Fruit fly (Drosophila melanogaster) whole organism, embryonic: ENCODE results near the gene Naxd.
A peak's percentile ranks its signal among the peaks of the same experiment; 100 is the strongest.

Source experiments
- ATbp ChIP-seq: fragments of 200-800 bp; sonication (Bioruptor generic); optimal IDR thresholded peaks from 2 replicates; lab custom pipeline; 2017; ENCODE audit warnings: missing biosample characterization, mild to moderate bottlenecking, missing genetic modification characterization, missing genetic modification reagents
- CG10462 ChIP-seq: fragments of 200-800 bp; sonication (Bioruptor generic); optimal IDR thresholded peaks from 2 replicates; lab custom pipeline; 2016; ENCODE audit warnings: missing biosample characterization, missing genetic modification characterization
- CG13424 ChIP-seq: fragments of 200-800 bp; sonication (Bioruptor generic); optimal IDR thresholded peaks from 2 replicates; lab custom pipeline; 2019; ENCODE audit warnings: missing biosample characterization, mild to moderate bottlenecking, missing genetic modification characterization, moderate library complexity
- CG15514 ChIP-seq: fragments of 200-800 bp; sonication (Bioruptor generic); optimal IDR thresholded peaks from 3 replicates; lab custom pipeline; 2017; ENCODE audit warnings: missing biosample characterization, missing genetic modification characterization, mild to moderate bottlenecking, moderate library complexity, missing genetic modification reagents
- CG1792 ChIP-seq: fragments of 200-800 bp; sonication (Bioruptor generic); optimal IDR thresholded peaks from 2 replicates; lab custom pipeline; 2016; ENCODE audit warnings: missing biosample characterization, missing genetic modification characterization
- CG2129 ChIP-seq: fragments of 200-800 bp; sonication (Bioruptor generic); IDR thresholded peaks from 2 replicates; pipeline ENCODE4 v1.3.6; 2022; ENCODE audit warnings: missing biosample characterization, missing genetic modification characterization; ENCODE audit not compliant: partially characterized antibody
- CG2678 ChIP-seq: fragments of 200-800 bp; sonication (Bioruptor generic); optimal IDR thresholded peaks from 3 replicates; lab custom pipeline; 2019; ENCODE audit warnings: missing biosample characterization, mild to moderate bottlenecking, missing genetic modification characterization, moderate library complexity
- CG30403 ChIP-seq: fragments of 200-800 bp; sonication (Bioruptor generic); optimal IDR thresholded peaks from 3 replicates; lab custom pipeline; 2016; ENCODE audit warnings: missing biosample characterization, missing genetic modification characterization
- CG3163 ChIP-seq: fragments of 200-800 bp; sonication (Bioruptor generic); optimal IDR thresholded peaks from 3 replicates; lab custom pipeline; 2016; ENCODE audit warnings: missing biosample characterization, missing genetic modification characterization
- CG3847 ChIP-seq: fragments of 200-800 bp; sonication (Bioruptor generic); IDR thresholded peaks from 2 replicates; pipeline ENCODE4 v1.3.6; 2022; ENCODE audit warnings: missing biosample characterization, missing genetic modification characterization
- CG42726 ChIP-seq: fragments of 200-800 bp; sonication (Bioruptor generic); IDR thresholded peaks from 2 replicates; pipeline ENCODE4 v1.3.6; 2022; ENCODE audit warnings: missing biosample characterization, missing genetic modification characterization; ENCODE audit not compliant: partially characterized antibody
- CG7745 ChIP-seq: fragments of 200-800 bp; sonication (Bioruptor generic); optimal IDR thresholded peaks from 2 replicates; lab custom pipeline; 2018; ENCODE audit warnings: missing biosample characterization, mild to moderate bottlenecking, missing genetic modification characterization, moderate library complexity
- CG8388 ChIP-seq: fragments of 200-800 bp; sonication (Bioruptor generic); optimal IDR thresholded peaks from 2 replicates; lab custom pipeline; 2019; ENCODE audit warnings: missing biosample characterization, mild to moderate bottlenecking, missing genetic modification characterization, moderate library complexity
- CG8478 ChIP-seq: fragments of >200 bp; optimal IDR thresholded peaks from 2 replicates; lab custom pipeline; 2018
- CG8924 ChIP-seq: fragments of 200-800 bp; optimal IDR thresholded peaks from 3 replicates; lab custom pipeline; 2019; ENCODE audit warnings: missing biosample characterization, mild to moderate bottlenecking, missing genetic modification characterization, moderate library complexity
- CG8944 ChIP-seq: fragments of 200-800 bp; sonication (Bioruptor generic); optimal IDR thresholded peaks from 3 replicates; lab custom pipeline; 2016; ENCODE audit warnings: missing biosample characterization, missing genetic modification characterization
- Camta ChIP-seq: fragments of 200-800 bp; sonication (Bioruptor generic); optimal IDR thresholded peaks from 2 replicates; lab custom pipeline; 2016; ENCODE audit warnings: missing biosample characterization, missing genetic modification characterization
- CoRest ChIP-seq: fragments of 200-800 bp; sonication (Bioruptor generic); optimal IDR thresholded peaks from 3 replicates; lab custom pipeline; 2018; ENCODE audit warnings: missing biosample characterization, mild to moderate bottlenecking, missing genetic modification characterization, moderate library complexity
- Dll ChIP-seq: fragments of 200-800 bp; sonication (Bioruptor generic); IDR thresholded peaks from 4 replicates; pipeline ENCODE4 v1.3.6; 2022; ENCODE audit warnings: missing biosample characterization, missing genetic modification characterization; ENCODE audit not compliant: partially characterized antibody
- HLH3B ChIP-seq: fragments of 200-800 bp; sonication (Bioruptor generic); IDR thresholded peaks from 2 replicates; pipeline ENCODE4 v1.3.6; 2022; ENCODE audit warnings: missing biosample characterization, missing genetic modification characterization
- Hey ChIP-seq: fragments of 200-800 bp; sonication (Bioruptor generic); optimal IDR thresholded peaks from 3 replicates; lab custom pipeline; 2018; ENCODE audit warnings: missing biosample characterization, mild to moderate bottlenecking, missing genetic modification characterization
- Hmr ChIP-seq: fragments of 200-800 bp; sonication (Bioruptor generic); optimal IDR thresholded peaks from 3 replicates; lab custom pipeline; 2017; ENCODE audit warnings: mild to moderate bottlenecking, missing biosample characterization, missing genetic modification reagents, missing genetic modification characterization
- Jarid2 ChIP-seq: fragments of 200-800 bp; sonication (Bioruptor generic); optimal IDR thresholded peaks from 3 replicates; lab custom pipeline; 2017; ENCODE audit warnings: mild to moderate bottlenecking, missing biosample characterization, missing genetic modification reagents, missing genetic modification characterization
- Lim3 ChIP-seq: fragments of 200-800 bp; sonication (Bioruptor generic); IDR thresholded peaks from 2 replicates; pipeline ENCODE4 v1.3.6; 2022; ENCODE audit warnings: missing biosample characterization, missing genetic modification characterization
- Neu2 ChIP-seq: fragments of 200-800 bp; sonication (Bioruptor generic); optimal IDR thresholded peaks from 3 replicates; lab custom pipeline; 2016; ENCODE audit warnings: missing biosample characterization, missing genetic modification characterization, borderline replicate concordance
- Oli ChIP-seq: fragments of 200-800 bp; sonication (Bioruptor generic); optimal IDR thresholded peaks from 2 replicates; lab custom pipeline; 2018; ENCODE audit warnings: missing biosample characterization, mild to moderate bottlenecking, missing genetic modification characterization, moderate library complexity
- Spps ChIP-seq: fragments of 200-800 bp; sonication (Bioruptor generic); optimal IDR thresholded peaks from 2 replicates; lab custom pipeline; 2018; ENCODE audit warnings: missing biosample characterization, mild to moderate bottlenecking, missing genetic modification characterization
- bcd ChIP-seq: fragments of 200-800 bp; sonication (Bioruptor generic); optimal IDR thresholded peaks from 2 replicates; lab custom pipeline; 2017; ENCODE audit warnings: missing biosample characterization, mild to moderate bottlenecking, missing genetic modification characterization
- bowl ChIP-seq: fragments of 200-800 bp; sonication (Bioruptor generic); IDR thresholded peaks from 2 replicates; pipeline ENCODE4 v1.3.6; 2022; ENCODE audit warnings: missing biosample characterization, missing genetic modification characterization
- cas ChIP-seq: fragments of 200-800 bp; sonication (Bioruptor generic); IDR thresholded peaks from 2 replicates; pipeline ENCODE4 v1.3.6; 2022; ENCODE audit warnings: missing biosample characterization, missing genetic modification characterization
- caup ChIP-seq: fragments of 200-800 bp; sonication (Bioruptor generic); optimal IDR thresholded peaks from 3 replicates; lab custom pipeline; 2017; ENCODE audit warnings: missing biosample characterization, mild to moderate bottlenecking, missing genetic modification characterization, moderate library complexity; ENCODE audit not compliant: severe bottlenecking
- ftz-f1 ChIP-seq: fragments of 200-800 bp; sonication (Bioruptor generic); optimal IDR thresholded peaks from 2 replicates; lab custom pipeline; 2016; ENCODE audit warnings: missing biosample characterization, missing genetic modification characterization
- jigr1 ChIP-seq: fragments of 200-800 bp; sonication (Bioruptor generic); IDR thresholded peaks from 3 replicates; pipeline ENCODE4 v1.3.6; 2022; ENCODE audit warnings: missing biosample characterization, missing genetic modification characterization
- klu ChIP-seq: fragments of 200-800 bp; sonication (Bioruptor generic); IDR thresholded peaks from 2 replicates; pipeline ENCODE4 v1.3.6; 2022; ENCODE audit warnings: missing biosample characterization, missing genetic modification characterization
- kni ChIP-seq: fragments of 200-800 bp; sonication (Bioruptor generic); optimal IDR thresholded peaks from 3 replicates; lab custom pipeline; 2017; ENCODE audit warnings: mild to moderate bottlenecking, missing biosample characterization, missing genetic modification reagents, missing genetic modification characterization
- lbe ChIP-seq: fragments of 200-800 bp; sonication (Bioruptor generic); optimal IDR thresholded peaks from 2 replicates; lab custom pipeline; 2016; ENCODE audit warnings: missing biosample characterization, mild to moderate bottlenecking, missing genetic modification characterization
- mirr ChIP-seq: fragments of 200-800 bp; sonication (Bioruptor generic); optimal IDR thresholded peaks from 3 replicates; lab custom pipeline; 2018; ENCODE audit warnings: missing biosample characterization, mild to moderate bottlenecking, missing genetic modification characterization
- nom ChIP-seq: fragments of 200-800 bp; sonication (Bioruptor generic); optimal IDR thresholded peaks from 2 replicates; lab custom pipeline; 2017; ENCODE audit warnings: missing biosample characterization, missing genetic modification characterization, mild to moderate bottlenecking, moderate library complexity, missing genetic modification reagents
- odd ChIP-seq: fragments of 200-800 bp; sonication (Bioruptor generic); optimal IDR thresholded peaks from 2 replicates; lab custom pipeline; 2017; ENCODE audit warnings: missing biosample characterization, mild to moderate bottlenecking, missing genetic modification characterization
- peb ChIP-seq: fragments of 200-800 bp; sonication (Bioruptor generic); IDR thresholded peaks from 2 replicates; pipeline ENCODE4 v1.3.6; 2022; ENCODE audit warnings: missing biosample characterization, missing genetic modification characterization
- pho ChIP-seq: fragments of 200-800 bp; sonication (Bioruptor generic); optimal IDR thresholded peaks from 2 replicates; lab custom pipeline; 2016; ENCODE audit warnings: missing biosample characterization, missing genetic modification characterization
- pnt ChIP-seq: fragments of 200-800 bp; sonication (Bioruptor generic); optimal IDR thresholded peaks from 3 replicates; lab custom pipeline; 2016; ENCODE audit warnings: missing biosample characterization, missing genetic modification characterization
- sna ChIP-seq: fragments of 200-800 bp; sonication (Bioruptor generic); IDR thresholded peaks from 2 replicates; pipeline ENCODE4 v1.3.6; 2022; ENCODE audit warnings: missing biosample characterization, missing genetic modification characterization; ENCODE audit not compliant: partially characterized antibody
- sr ChIP-seq: fragments of 200-800 bp; sonication (Bioruptor generic); IDR thresholded peaks from 3 replicates; pipeline ENCODE4 v1.3.6; 2022; ENCODE audit warnings: missing biosample characterization, missing genetic modification characterization
- tgo ChIP-seq: fragments of 200-800 bp; sonication (Bioruptor generic); IDR thresholded peaks from 3 replicates; pipeline ENCODE4 v1.3.6; 2022; ENCODE audit warnings: missing biosample characterization, missing genetic modification characterization
- tna ChIP-seq: fragments of 200-800 bp; sonication (Bioruptor generic); IDR thresholded peaks from 2 replicates; pipeline ENCODE4 v1.3.6; 2022; ENCODE audit warnings: missing biosample characterization, missing genetic modification characterization; ENCODE audit not compliant: partially characterized antibody
- vfl ChIP-seq: fragments of 200-800 bp; sonication (Bioruptor generic); optimal IDR thresholded peaks from 2 replicates; lab custom pipeline; 2016; ENCODE audit warnings: missing biosample characterization, missing genetic modification characterization
- wor ChIP-seq: fragments of 200-800 bp; sonication (Bioruptor generic); IDR thresholded peaks from 2 replicates; pipeline ENCODE4 v1.3.6; 2022; ENCODE audit warnings: missing biosample characterization, missing genetic modification characterization

Gene Naxd

DNA sequence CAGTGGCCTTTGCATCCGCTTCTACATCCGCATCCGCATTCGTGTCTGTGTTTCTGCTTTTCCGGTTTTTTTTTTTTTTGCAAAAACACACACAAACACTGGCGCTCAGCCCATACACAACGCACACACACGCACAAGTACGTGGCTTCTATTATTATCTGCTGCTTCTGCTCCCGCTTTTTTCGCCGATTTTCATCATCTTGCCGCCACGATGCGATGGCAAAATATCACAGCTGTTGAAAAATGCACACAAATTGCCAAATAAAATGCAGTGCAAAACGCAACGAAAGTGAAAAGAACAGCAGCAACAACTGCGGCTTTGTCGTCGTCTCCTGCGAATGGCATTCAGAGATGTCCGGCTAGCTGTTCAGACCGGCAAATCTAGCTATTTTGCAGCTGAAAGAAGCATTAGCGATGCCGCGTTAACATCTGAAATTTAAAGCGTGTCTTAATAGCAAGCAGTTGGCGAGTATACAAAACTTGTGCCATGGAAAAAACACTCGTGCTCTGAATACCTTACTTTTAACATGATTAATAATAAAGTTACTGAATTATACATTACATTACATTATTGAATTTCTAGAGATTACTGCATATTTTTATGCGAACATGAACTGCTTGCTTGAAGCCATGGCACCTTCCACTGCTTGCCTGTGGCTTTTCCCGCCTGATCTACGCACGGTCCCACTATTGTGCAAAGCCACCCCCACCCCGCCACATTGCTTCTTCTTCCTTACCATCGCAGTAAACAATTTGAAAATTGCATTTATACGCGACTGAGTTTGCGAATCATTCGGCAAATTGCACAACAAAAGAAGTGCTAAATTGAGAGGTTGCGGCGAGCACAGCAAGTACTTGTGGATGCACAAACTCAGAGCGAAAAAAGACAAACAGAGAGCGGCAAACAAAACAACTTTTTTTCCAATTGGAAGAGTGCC, 34.8 kb downstream of the Naxd start, which contains the start of the genes Ugt316A1 and Sfxn2 (continued):
- TF ChIP-seq CG15514 = peak; percentile 50
- no peak for TF ChIP-seq sr
- TF ChIP-seq Camta (GFP tag; lab: Kevin White, UChicago) = peak; percentile 9
- peak; percentile 70 for TF ChIP-seq CG3847 (GFP tag; lab: Robert Waterston, UW)
- no peak for TF ChIP-seq kni (GFP tag; lab: Kevin White, UChicago)
- TF ChIP-seq Hey (tag; lab: Kevin White, UChicago) = no peak
- peak; percentile 4 for TF ChIP-seq mirr (GFP tag; lab: Kevin White, UChicago)
- no peak for TF ChIP-seq CG10462 (GFP tag; lab: Kevin White, UChicago)
- TF ChIP-seq ftz-f1 (GFP tag; lab: Kevin White, UChicago) = no peak
- no peak for TF ChIP-seq tna (GFP tag; lab: Robert Waterston, UW)
- TF ChIP-seq Dll = no peak
- no peak for TF ChIP-seq wor
- TF ChIP-seq ATbp (GFP tag; lab: Kevin White, UChicago) = no peak
- peak; percentile 39 for TF ChIP-seq CG8944 (GFP tag; lab: Kevin White, UChicago)
- TF ChIP-seq bcd = peak; percentile 53
- TF ChIP-seq CG30403 (GFP tag; lab: Kevin White, UChicago) = peak; percentile 61
- TF ChIP-seq Oli = peak; percentile 2
- peak; percentile 1 for TF ChIP-seq lbe
- TF ChIP-seq CG2678 (tag; lab: Kevin White, UChicago) = no peak
- no peak for TF ChIP-seq odd (GFP tag; lab: Kevin White, UChicago)
- peak; percentile 14; the same call in 1 of the 3 replicates for TF ChIP-seq tgo
- peak; percentile 72 for TF ChIP-seq Hmr (GFP tag; lab: Kevin White, UChicago)
- TF ChIP-seq cas (GFP tag; lab: Robert Waterston, UW) = no peak
- TF ChIP-seq peb (GFP tag; lab: Robert Waterston, UW) = no peak
- no peak for TF ChIP-seq CG8388
- peak; percentile 64 for TF ChIP-seq CoRest (tag; lab: Kevin White, UChicago)
- TF ChIP-seq Neu2 (GFP tag; lab: Kevin White, UChicago) = no peak
- TF ChIP-seq bowl (GFP tag; lab: Robert Waterston, UW) = no peak
- peak; percentile 4 for TF ChIP-seq CG3163 (GFP tag; lab: Kevin White, UChicago)
- no peak for TF ChIP-seq Lim3
- TF ChIP-seq CG8924 (tag; lab: Kevin White, UChicago) = peak; percentile 40
- TF ChIP-seq pho (GFP tag; lab: Kevin White, UChicago) = peak; percentile 71
- TF ChIP-seq caup = no peak
- TF ChIP-seq CG1792 (GFP tag; lab: Kevin White, UChicago) = no peak
- TF ChIP-seq klu (GFP tag; lab: Robert Waterston, UW) = peak; percentile 61; the same call in 1 of the 2 replicates
- peak; percentile 72 for TF ChIP-seq nom (GFP tag; lab: Kevin White, UChicago)
- no peak for TF ChIP-seq Spps
- no peak for TF ChIP-seq sna (GFP tag; lab: Robert Waterston, UW)
- no peak for TF ChIP-seq CG2129 (GFP tag; lab: Robert Waterston, UW)
- TF ChIP-seq pnt (GFP tag; lab: Kevin White, UChicago) = peak; percentile 47
- TF ChIP-seq HLH3B (GFP tag; lab: Robert Waterston, UW) = no peak
- TF ChIP-seq vfl = peak; percentile 39
- TF ChIP-seq jigr1 (GFP tag; lab: Robert Waterston, UW) = no peak
- TF ChIP-seq CG7745 (tag; lab: Kevin White, UChicago) = no peak
- TF ChIP-seq CG13424 (tag; lab: Kevin White, UChicago) = peak; percentile 54
- TF ChIP-seq Jarid2 = peak; percentile 34
- peak; percentile 53; the same call in 1 of the 2 replicates for TF ChIP-seq CG42726
- TF ChIP-seq CG8478 (lab: Kevin White, UChicago) = peak; percentile 94
